Fruit fly (Drosophila melanogaster) whole organism, embryonic: ENCODE data around the gene CG7739.
A peak's percentile ranks its signal among the peaks of the same experiment; 100 is the strongest.

ENCODE experiments used
- Adf1 ChIP-seq: fragments of 200-800 bp; sonication (Bioruptor generic); IDR thresholded peaks from 2 replicates; pipeline ENCODE4 v1.3.6; 2022; ENCODE audit warnings: missing biosample characterization, missing genetic modification characterization
- Awh ChIP-seq: fragments of 200-800 bp; sonication (Bioruptor generic); IDR thresholded peaks from 2 replicates; pipeline ENCODE4, ENCODE4 v1.3.6; 2022; ENCODE audit warnings: missing biosample characterization, missing genetic modification characterization
- CG11093 ChIP-seq: fragments of 200-800 bp; sonication (Bioruptor generic); IDR thresholded peaks from 3 replicates; pipeline ENCODE4 v1.3.6; 2022; ENCODE audit warnings: missing biosample characterization, missing genetic modification characterization
- CG12299 ChIP-seq: fragments of 200-800 bp; sonication (Bioruptor generic); optimal IDR thresholded peaks from 2 replicates; lab custom pipeline; 2018; ENCODE audit warnings: missing biosample characterization, mild to moderate bottlenecking, missing genetic modification characterization
- CG14710 ChIP-seq: fragments of 200-800 bp; sonication (Bioruptor generic); optimal IDR thresholded peaks from 3 replicates; lab custom pipeline; 2019; ENCODE audit warnings: missing biosample characterization, mild to moderate bottlenecking, missing genetic modification characterization, moderate library complexity
- CG1603 ChIP-seq: fragments of 200-800 bp; sonication (Bioruptor generic); optimal IDR thresholded peaks from 2 replicates; lab custom pipeline; 2019; ENCODE audit warnings: missing biosample characterization, mild to moderate bottlenecking, missing genetic modification characterization, moderate library complexity
- CG1792 ChIP-seq: fragments of 200-800 bp; sonication (Bioruptor generic); optimal IDR thresholded peaks from 2 replicates; lab custom pipeline; 2016; ENCODE audit warnings: missing biosample characterization, missing genetic modification characterization
- CG32767 ChIP-seq: fragments of 200-800 bp; sonication (Bioruptor generic); IDR thresholded peaks from 2 replicates; pipeline ENCODE4 v1.3.6; 2022; ENCODE audit warnings: missing biosample characterization, missing genetic modification characterization
- CG4328 ChIP-seq: fragments of 200-800 bp; sonication (Bioruptor generic); optimal IDR thresholded peaks from 3 replicates; lab custom pipeline; 2017; ENCODE audit warnings: missing biosample characterization, missing genetic modification reagents, missing genetic modification characterization
- CG4617 ChIP-seq: fragments of 200-800 bp; sonication (Bioruptor generic); optimal IDR thresholded peaks from 3 replicates; lab custom pipeline; 2016; ENCODE audit warnings: missing biosample characterization, missing genetic modification characterization, borderline replicate concordance
- CG5953 ChIP-seq: fragments of 200-800 bp; sonication (Bioruptor generic); IDR thresholded peaks from 2 replicates; pipeline ENCODE4 v1.3.6; 2022; ENCODE audit warnings: missing biosample characterization, missing genetic modification characterization
- CG6854 ChIP-seq: fragments of 200-800 bp; sonication (Bioruptor generic); optimal IDR thresholded peaks from 3 replicates; lab custom pipeline; 2017; ENCODE audit warnings: missing biosample characterization, mild to moderate bottlenecking, missing genetic modification characterization
- CG8290 ChIP-seq, 3 experiments: fragments of 200-800 bp; sonication (Bioruptor generic); optimal IDR thresholded peaks; 2 replicates each; lab custom pipeline; 2016 to 2019; ENCODE audit warnings: missing biosample characterization in 3 of 3, missing genetic modification characterization in 3 of 3, mild to moderate bottlenecking in 2 of 3, moderate library complexity in 1 of 3
- CG8359 ChIP-seq: fragments of 200-800 bp; sonication (Bioruptor generic); optimal IDR thresholded peaks from 2 replicates; lab custom pipeline; 2017; ENCODE audit warnings: missing biosample characterization, mild to moderate bottlenecking, missing genetic modification characterization, borderline replicate concordance
- Dbx ChIP-seq: fragments of 200-800 bp; sonication (Bioruptor generic); IDR thresholded peaks from 3 replicates; pipeline ENCODE4 v1.3.6; 2022; ENCODE audit warnings: missing biosample characterization, missing genetic modification characterization
- E2f1 ChIP-seq: fragments of 200-800 bp; sonication (Bioruptor generic); IDR thresholded peaks from 2 replicates; pipeline ENCODE4 v1.3.6; 2022; ENCODE audit warnings: missing biosample characterization, missing genetic modification characterization
- Eip74EF ChIP-seq, 2 experiments: fragments of 200-800 bp in 1 of 2; fragments of >200 bp in 1 of 2; sonication (Bioruptor generic) in 1 of 2; optimal IDR thresholded peaks; 2 replicates each; lab custom pipeline; 2017 to 2019; ENCODE audit warnings: missing biosample characterization in 2 of 2, missing genetic modification characterization in 2 of 2, mild to moderate bottlenecking in 1 of 2, moderate library complexity in 1 of 2
- Fer3 ChIP-seq: fragments of 200-800 bp; sonication (Bioruptor generic); optimal IDR thresholded peaks from 2 replicates; lab custom pipeline; 2018; ENCODE audit warnings: missing biosample characterization, mild to moderate bottlenecking, missing genetic modification characterization, moderate library complexity
- HLH4C ChIP-seq: fragments of 200-800 bp; sonication (Bioruptor generic); IDR thresholded peaks from 3 replicates; pipeline ENCODE4 v1.3.6; 2022; ENCODE audit warnings: missing biosample characterization, missing genetic modification characterization; ENCODE audit not compliant: partially characterized antibody
- Hmr ChIP-seq: fragments of 200-800 bp; sonication (Bioruptor generic); optimal IDR thresholded peaks from 3 replicates; lab custom pipeline; 2017; ENCODE audit warnings: mild to moderate bottlenecking, missing biosample characterization, missing genetic modification reagents, missing genetic modification characterization
- Jarid2 ChIP-seq: fragments of 200-800 bp; sonication (Bioruptor generic); optimal IDR thresholded peaks from 3 replicates; lab custom pipeline; 2017; ENCODE audit warnings: mild to moderate bottlenecking, missing biosample characterization, missing genetic modification reagents, missing genetic modification characterization
- NK7.1 ChIP-seq: fragments of 200-800 bp; sonication (Bioruptor generic); optimal IDR thresholded peaks from 3 replicates; lab custom pipeline; 2016; ENCODE audit warnings: missing biosample characterization, missing genetic modification characterization
- Opbp ChIP-seq: fragments of 200-800 bp; sonication (Bioruptor generic); IDR thresholded peaks from 3 replicates; pipeline ENCODE4 v1.3.6; 2022; ENCODE audit warnings: missing biosample characterization, missing genetic modification characterization; ENCODE audit not compliant: partially characterized antibody
- Sox102F ChIP-seq: fragments of 200-800 bp; sonication (Bioruptor generic); optimal IDR thresholded peaks from 2 replicates; lab custom pipeline; 2018; ENCODE audit warnings: missing biosample characterization, mild to moderate bottlenecking, missing genetic modification characterization, moderate library complexity
- abd-A ChIP-seq: fragments of 200-800 bp; sonication (Bioruptor generic); optimal IDR thresholded peaks from 3 replicates; lab custom pipeline; 2019; ENCODE audit warnings: missing biosample characterization, mild to moderate bottlenecking, missing genetic modification characterization, moderate library complexity
- ac ChIP-seq: fragments of 200-800 bp; sonication (Bioruptor generic); optimal IDR thresholded peaks from 3 replicates; lab custom pipeline; 2017; ENCODE audit warnings: missing biosample characterization, mild to moderate bottlenecking, missing genetic modification characterization
- aop ChIP-seq: fragments of 200-800 bp; sonication (Bioruptor generic); IDR thresholded peaks from 2 replicates; pipeline ENCODE4 v1.3.6; 2022; ENCODE audit warnings: missing biosample characterization, missing genetic modification characterization
- btn ChIP-seq: fragments of 200-800 bp; sonication (Bioruptor generic); optimal IDR thresholded peaks from 2 replicates; lab custom pipeline; 2016; ENCODE audit warnings: missing biosample characterization, missing genetic modification characterization
- dan ChIP-seq: fragments of 200-800 bp; sonication (Bioruptor generic); IDR thresholded peaks from 2 replicates; pipeline ENCODE4 v1.3.6; 2022; ENCODE audit warnings: missing biosample characterization, missing genetic modification characterization
- en ChIP-seq: fragments of 200-800 bp; sonication (Bioruptor generic); optimal IDR thresholded peaks from 2 replicates; lab custom pipeline; 2016; ENCODE audit warnings: missing biosample characterization, missing genetic modification characterization
- fd64A ChIP-seq: fragments of 200-800 bp; sonication (Bioruptor generic); optimal IDR thresholded peaks from 3 replicates; lab custom pipeline; 2018; ENCODE audit warnings: missing biosample characterization, mild to moderate bottlenecking, missing genetic modification characterization
- gcm2 ChIP-seq: fragments of 200-800 bp; sonication (Bioruptor generic); optimal IDR thresholded peaks from 2 replicates; lab custom pipeline; 2016; ENCODE audit warnings: missing biosample characterization, missing genetic modification characterization
- jigr1 ChIP-seq: fragments of 200-800 bp; sonication (Bioruptor generic); IDR thresholded peaks from 3 replicates; pipeline ENCODE4 v1.3.6; 2022; ENCODE audit warnings: missing biosample characterization, missing genetic modification characterization
- mld ChIP-seq: fragments of 200-800 bp; sonication (Bioruptor generic); IDR thresholded peaks from 3 replicates; pipeline ENCODE4 v1.3.6; 2022; ENCODE audit warnings: missing biosample characterization, missing genetic modification characterization; ENCODE audit not compliant: partially characterized antibody
- onecut ChIP-seq: fragments of 200-800 bp; sonication (Bioruptor generic); IDR thresholded peaks from 2 replicates; pipeline ENCODE4 v1.3.6; 2022; ENCODE audit warnings: missing biosample characterization, missing genetic modification characterization
- org-1 ChIP-seq: fragments of 200-800 bp; sonication (Bioruptor generic); optimal IDR thresholded peaks from 2 replicates; lab custom pipeline; 2017; ENCODE audit warnings: missing biosample characterization, missing genetic modification characterization
- p53 ChIP-seq: fragments of 200-800 bp; sonication (Bioruptor generic); optimal IDR thresholded peaks from 2 replicates; lab custom pipeline; 2016; ENCODE audit warnings: missing biosample characterization, missing genetic modification characterization
- pan ChIP-seq, 4 experiments: fragments of >200 bp in 3 of 4; fragments of 200-800 bp in 1 of 4; sonication (Bioruptor generic) in 1 of 4; optimal IDR thresholded peaks in 3 of 4; IDR thresholded peaks in 1 of 4; 2 replicates each; pipeline versions ENCODE4 v1.3.6 to Lab custom; 2017 to 2022; ENCODE audit warnings: missing biosample characterization in 2 of 4, missing genetic modification characterization in 2 of 4, mixed read lengths in 1 of 4
- pho ChIP-seq: fragments of 200-800 bp; sonication (Bioruptor generic); optimal IDR thresholded peaks from 2 replicates; lab custom pipeline; 2016; ENCODE audit warnings: missing biosample characterization, missing genetic modification characterization
- phol ChIP-seq: fragments of 200-800 bp; sonication (Bioruptor generic); optimal IDR thresholded peaks from 3 replicates; lab custom pipeline; 2018; ENCODE audit warnings: missing biosample characterization, mild to moderate bottlenecking, missing genetic modification characterization, moderate library complexity
- prd ChIP-seq, 3 experiments: fragments of >200 bp in 2 of 3; fragments of 200-800 bp in 1 of 3; sonication (Bioruptor generic) in 1 of 3; optimal IDR thresholded peaks in 2 of 3; IDR thresholded peaks in 1 of 3; 2 replicates in 2 of 3; 3 replicates in 1 of 3; pipeline versions ENCODE4 v1.3.6 to Lab custom; 2017 to 2022; ENCODE audit warnings: missing biosample characterization in 1 of 3, missing genetic modification characterization in 1 of 3
- pros ChIP-seq: fragments of 200-800 bp; sonication (Bioruptor generic); optimal IDR thresholded peaks from 3 replicates; lab custom pipeline; 2019; ENCODE audit warnings: missing biosample characterization, mild to moderate bottlenecking, missing genetic modification characterization, moderate library complexity
- pum ChIP-seq: fragments of 200-800 bp; sonication (Bioruptor generic); optimal IDR thresholded peaks from 2 replicates; lab custom pipeline; 2016; ENCODE audit warnings: missing biosample characterization, missing genetic modification characterization
- ranshi ChIP-seq: fragments of 200-800 bp; sonication (Bioruptor generic); IDR thresholded peaks from 2 replicates; pipeline ENCODE4 v1.3.6; 2022; ENCODE audit warnings: missing biosample characterization, missing genetic modification characterization
- wor ChIP-seq: fragments of 200-800 bp; sonication (Bioruptor generic); IDR thresholded peaks from 2 replicates; pipeline ENCODE4 v1.3.6; 2022; ENCODE audit warnings: missing biosample characterization, missing genetic modification characterization
- yki ChIP-seq: fragments of >200 bp; optimal IDR thresholded peaks from 3 replicates; lab custom pipeline; 2018
- zen2 ChIP-seq: fragments of 200-800 bp; sonication (Bioruptor generic); IDR thresholded peaks from 3 replicates; pipeline ENCODE4 v1.3.6; 2022; ENCODE audit warnings: missing biosample characterization, missing genetic modification characterization; ENCODE audit not compliant: partially characterized antibody

Gene CG7739

dm6 chr3L:15544455-15545415, 18.1 kb downstream of the CG7739 start (continued):
- TF ChIP-seq NK7.1 (no peak), CG1792 (GFP tag; lab: Kevin White, UChicago) (no peak), CG4328 (GFP tag; lab: Kevin White, UChicago) (no peak), CG1603 (tag; lab: Kevin White, UChicago) (peak; percentile 31), yki (no peak), Adf1 (no peak), gcm2 (no peak), HLH4C (GFP tag; lab: Robert Waterston, UW) (no peak), ac (GFP tag; lab: Kevin White, UChicago) (no peak), pum (GFP tag; lab: Kevin White, UChicago) (no peak), dan (GFP tag; lab: Robert Waterston, UW) (no peak), phol (tag; lab: Kevin White, UChicago) (peak; percentile 23), abd-A (tag; lab: Kevin White, UChicago) (no peak), Awh (GFP tag; lab: Robert Waterston, UW) (no peak), CG32767 (GFP tag; lab: Robert Waterston, UW) (no peak), CG11093 (GFP tag; lab: Robert Waterston, UW) (no peak), fd64A (GFP tag; lab: Kevin White, UChicago) (no peak), en (no peak), mld (GFP tag; lab: Robert Waterston, UW) (no peak), Opbp (GFP tag; lab: Robert Waterston, UW) (0 out of 3 replicates have a peak, but pooled peaks have one; percentile 12), E2f1 (GFP tag; lab: Robert Waterston, UW) (no peak), Eip74EF (GFP tag; optimal IDR thresholded peaks at IDR 0.05; lab: Kevin White, UChicago) (no peak), Fer3 (no peak), CG5953 (GFP tag; lab: Robert Waterston, UW) (no peak), btn (no peak), jigr1 (GFP tag; lab: Robert Waterston, UW) (no peak), pros (GFP tag; lab: Kevin White, UChicago) (peak; percentile 12), pan (optimal IDR thresholded peaks at IDR 0.05; lab: Kevin White, UChicago) (no peak), pan (GFP tag; optimal IDR thresholded peaks at IDR 0.05 in 1 of 2, IDR thresholded peaks at IDR 0.05 in 1 of 2) (peak in 1 of 2 experiments; percentile 19), p53 (no peak), Dbx (GFP tag; lab: Robert Waterston, UW) (no peak), CG12299 (tag; lab: Kevin White, UChicago) (no peak), aop (GFP tag; lab: Robert Waterston, UW) (no peak), CG8359 (GFP tag; lab: Kevin White, UChicago) (no peak), Sox102F (peak; percentile 17), CG8290 (GFP tag; optimal IDR thresholded peaks at IDR 0.05; lab: Kevin White, UChicago) (no peak), CG8290 (tag; optimal IDR thresholded peaks at IDR 0.05; lab: Kevin White, UChicago) (no peak), onecut (no peak), CG4617 (no peak), CG6854 (GFP tag; lab: Kevin White, UChicago) (no peak), prd (optimal IDR thresholded peaks at IDR 0.05; lab: Kevin White, UChicago) (no peak), prd (GFP tag; IDR thresholded peaks at IDR 0.05; lab: Robert Waterston, UW) (peak; percentile 28; the same call in 1 of the 3 replicates), wor (GFP tag; lab: Robert Waterston, UW) (no peak), Jarid2 (GFP tag; lab: Kevin White, UChicago) (no peak), org-1 (no peak), Hmr (GFP tag; lab: Kevin White, UChicago) (no peak), CG14710 (tag; lab: Kevin White, UChicago) (peak; percentile 6), pho (GFP tag; lab: Kevin White, UChicago) (no peak), zen2 (GFP tag; lab: Robert Waterston, UW) (no peak), ranshi (0 out of 2 replicates have a peak, but pooled peaks have one; percentile 6)
